Worm (Caenorhabditis elegans): ENCODE results near the gene kel-3.

ce11 chrIII:13514470-13514869, 49.9 kb downstream of the kel-3 start, which contains the start of gene mlh-1:
- TF ChIP-seq nhr-237 (tag; optimal IDR thresholded peaks at IDR 0.05) = no peak
- no peak for TF ChIP-seq lsy-2 (tag; optimal IDR thresholded peaks at IDR 0.05)
- TF ChIP-seq nhr-2 (tag; optimal IDR thresholded peaks at IDR 0.05) = no peak
- no peak for TF ChIP-seq ztf-11 (tag; optimal IDR thresholded peaks at IDR 0.05)

Measured in whole organism, mixed stage, embryonic.